Worm (Caenorhabditis elegans) whole organism, L1 larva: ENCODE results near the gene K05B2.4.

Experiments used
- C04F5.9 ChIP-seq: sonication (generic microtip); optimal IDR thresholded peaks from 2 replicates; lab custom pipeline; 2016; ENCODE audit warnings: missing genetic modification characterization, missing compliant biosample characterization
- C34B4.2 ChIP-seq: sonication (generic microtip); optimal IDR thresholded peaks from 2 replicates; lab custom pipeline; 2017; ENCODE audit warnings: mild to moderate bottlenecking, missing genetic modification characterization, missing compliant biosample characterization
- F16B12.6 ChIP-seq: fragments of 150-350 bp; optimal IDR thresholded peaks from 2 replicates; lab custom pipeline; 2014; ENCODE audit warnings: missing biosample characterization, missing genetic modification characterization
- Y116A8C.19 ChIP-seq: sonication (generic microtip); optimal IDR thresholded peaks from 2 replicates; lab custom pipeline; 2016; ENCODE audit warnings: missing compliant biosample characterization, missing genetic modification characterization, borderline replicate concordance
- aha-1 ChIP-seq: fragments of 150-350 bp; optimal IDR thresholded peaks from 2 replicates; lab custom pipeline; 2014; ENCODE audit warnings: missing biosample characterization, missing genetic modification characterization
- alr-1 ChIP-seq: fragments of 200-800 bp; sonication (Bioruptor generic); optimal IDR thresholded peaks from 2 replicates; lab custom pipeline; 2018; ENCODE audit warnings: borderline replicate concordance, mild to moderate bottlenecking, missing genetic modification characterization, missing compliant biosample characterization
- ama-1 ChIP-seq: fragments of 150-350 bp; optimal IDR thresholded peaks from 2 replicates; lab custom pipeline; 2014
- blmp-1 ChIP-seq: fragments of 150-350 bp; optimal IDR thresholded peaks from 2 replicates; lab custom pipeline; 2014; ENCODE audit warnings: missing biosample characterization, missing genetic modification characterization
- ceh-63 ChIP-seq: fragments of 200-800 bp; sonication (Bioruptor generic); optimal IDR thresholded peaks from 2 replicates; lab custom pipeline; 2018; ENCODE audit warnings: mild to moderate bottlenecking, missing genetic modification characterization, missing compliant biosample characterization
- ces-1 ChIP-seq: fragments of 150-350 bp; optimal IDR thresholded peaks from 2 replicates; lab custom pipeline; 2014; ENCODE audit warnings: missing biosample characterization, missing genetic modification reagents, missing genetic modification characterization
- efl-1 ChIP-seq, 4 experiments: fragments of 150-350 bp; optimal IDR thresholded peaks in 3 of 4; peaks in 1 of 4; 1 replicate in 1 of 4; 2 replicates in 3 of 4; lab custom pipeline; 2014; ENCODE audit warnings: missing biosample characterization in 2 of 4, missing genetic modification characterization in 2 of 4, missing genetic modification reagents in 2 of 4
- efl-3 ChIP-seq: fragments of 200-800 bp; sonication (Bioruptor generic); optimal IDR thresholded peaks from 2 replicates; lab custom pipeline; 2018; ENCODE audit warnings: mild to moderate bottlenecking, missing genetic modification characterization, missing compliant biosample characterization
- egl-27 ChIP-seq, 2 experiments: fragments of 150-350 bp in 1 of 2; sonication (generic microtip); optimal IDR thresholded peaks; 3 replicates each; lab custom pipeline; 2017 to 2018; ENCODE audit warnings: missing biosample characterization in 2 of 2, missing genetic modification characterization in 2 of 2, missing genetic modification reagents in 2 of 2
- elt-2 ChIP-seq: sonication (generic microtip); optimal IDR thresholded peaks from 2 replicates; lab custom pipeline; 2016; ENCODE audit warnings: missing genetic modification characterization, mild to moderate bottlenecking, inconsistent platforms, missing compliant biosample characterization, missing genetic modification reagents
- ets-5 ChIP-seq: fragments of 200-800 bp; sonication (Bioruptor generic); IDR thresholded peaks from 2 replicates; pipeline ENCODE4 v1.3.6; 2022; ENCODE audit warnings: missing genetic modification characterization, missing compliant biosample characterization
- fkh-4 ChIP-seq: sonication (generic microtip); optimal IDR thresholded peaks from 2 replicates; lab custom pipeline; 2016; ENCODE audit warnings: missing compliant biosample characterization, missing genetic modification characterization, borderline replicate concordance
- fkh-8 ChIP-seq: sonication (generic microtip); optimal IDR thresholded peaks from 2 replicates; lab custom pipeline; 2016; ENCODE audit warnings: mild to moderate bottlenecking, missing genetic modification characterization, missing compliant biosample characterization
- fos-1 ChIP-seq: fragments of 150-350 bp; optimal IDR thresholded peaks from 2 replicates; lab custom pipeline; 2014; ENCODE audit warnings: missing biosample characterization, missing genetic modification characterization
- hlh-17 ChIP-seq: fragments of 200-800 bp; sonication (Bioruptor generic); optimal IDR thresholded peaks from 2 replicates; lab custom pipeline; 2018; ENCODE audit warnings: missing genetic modification characterization, mild to moderate bottlenecking, missing compliant biosample characterization, moderate library complexity, borderline replicate concordance
- hlh-4 ChIP-seq: sonication (generic microtip); optimal IDR thresholded peaks from 2 replicates; lab custom pipeline; 2016; ENCODE audit warnings: mild to moderate bottlenecking, missing genetic modification characterization, missing compliant biosample characterization
- hpl-2 ChIP-seq: fragments of 150-350 bp; optimal IDR thresholded peaks from 2 replicates; lab custom pipeline; 2014; ENCODE audit warnings: missing biosample characterization, missing genetic modification reagents, missing genetic modification characterization
- irx-1 ChIP-seq: sonication (generic microtip); optimal IDR thresholded peaks from 2 replicates; lab custom pipeline; 2016; ENCODE audit warnings: missing genetic modification characterization, missing compliant biosample characterization
- isw-1 ChIP-seq: fragments of 200-800 bp; sonication (Bioruptor generic); IDR thresholded peaks from 2 replicates; pipeline ENCODE4 v1.3.6; 2022; ENCODE audit warnings: missing genetic modification characterization, missing compliant biosample characterization
- jun-1 ChIP-seq: fragments of 150-350 bp; optimal IDR thresholded peaks from 2 replicates; lab custom pipeline; 2014; ENCODE audit warnings: missing biosample characterization, missing genetic modification reagents, missing genetic modification characterization
- lin-15B ChIP-seq: fragments of 150-350 bp; sonication (generic microtip); optimal IDR thresholded peaks from 3 replicates; lab custom pipeline; 2014; ENCODE audit warnings: missing biosample characterization, missing genetic modification characterization
- lir-3 ChIP-seq: sonication (generic microtip); optimal IDR thresholded peaks from 2 replicates; lab custom pipeline; 2016; ENCODE audit warnings: mild to moderate bottlenecking, missing genetic modification characterization, moderate library complexity, missing compliant biosample characterization; ENCODE audit not compliant: poor library complexity
- lsy-2 ChIP-seq, 2 experiments: fragments of 150-350 bp; optimal IDR thresholded peaks; 2 replicates each; lab custom pipeline; 2014; ENCODE audit warnings: missing biosample characterization in 2 of 2, missing genetic modification characterization in 2 of 2
- mab-9 ChIP-seq: fragments of 200-800 bp; sonication (Bioruptor generic); IDR thresholded peaks from 2 replicates; pipeline ENCODE4 v1.3.6; 2022; ENCODE audit warnings: missing genetic modification reagents, missing genetic modification characterization, missing compliant biosample characterization
- mef-2 ChIP-seq: fragments of 150-350 bp; optimal IDR thresholded peaks from 2 replicates; lab custom pipeline; 2014; ENCODE audit warnings: missing biosample characterization, missing genetic modification characterization
- nhr-12 ChIP-seq: sonication (generic microtip); optimal IDR thresholded peaks from 2 replicates; lab custom pipeline; 2017; ENCODE audit warnings: missing biosample characterization, missing genetic modification characterization
- nhr-19 ChIP-seq: fragments of 200-800 bp; sonication (Bioruptor generic); conservative IDR thresholded peaks from 2 replicates; pipeline ENCODE4 v1.3.6; 2022; ENCODE audit warnings: missing genetic modification characterization, missing compliant biosample characterization
- nhr-237 ChIP-seq: fragments of 150-350 bp; optimal IDR thresholded peaks from 2 replicates; lab custom pipeline; 2014; ENCODE audit warnings: missing biosample characterization, missing genetic modification characterization
- nhr-28 ChIP-seq: fragments of 150-350 bp; optimal IDR thresholded peaks from 2 replicates; lab custom pipeline; 2014; ENCODE audit warnings: missing biosample characterization, missing genetic modification characterization
- nhr-71 ChIP-seq: sonication (generic microtip); optimal IDR thresholded peaks from 2 replicates; lab custom pipeline; 2016; ENCODE audit warnings: mild to moderate bottlenecking, missing genetic modification characterization, moderate library complexity, missing compliant biosample characterization
- nhr-85 ChIP-seq: sonication (generic microtip); peaks from one replicate; lab custom pipeline; 2016; ENCODE audit warnings: missing genetic modification characterization, inconsistent platforms, missing compliant biosample characterization
- pqm-1 ChIP-seq: sonication (generic microtip); optimal IDR thresholded peaks from 3 replicates; lab custom pipeline; 2017; ENCODE audit warnings: missing biosample characterization, missing genetic modification characterization
- skn-1 ChIP-seq: fragments of 150-350 bp; optimal IDR thresholded peaks from 2 replicates; lab custom pipeline; 2014; ENCODE audit warnings: missing biosample characterization, missing genetic modification characterization
- snu-23 ChIP-seq: sonication (generic microtip); optimal IDR thresholded peaks from 2 replicates; lab custom pipeline; 2016; ENCODE audit warnings: missing genetic modification characterization, missing compliant biosample characterization
- sox-4 ChIP-seq: sonication (generic microtip); optimal IDR thresholded peaks from 2 replicates; lab custom pipeline; 2016; ENCODE audit warnings: missing genetic modification characterization, missing compliant biosample characterization
- sup-37 ChIP-seq: fragments of 200-800 bp; sonication (Bioruptor generic); optimal IDR thresholded peaks from 2 replicates; lab custom pipeline; 2018; ENCODE audit warnings: mild to moderate bottlenecking, missing genetic modification characterization, missing compliant biosample characterization
- swsn-7 ChIP-seq: sonication (generic microtip); optimal IDR thresholded peaks from 2 replicates; lab custom pipeline; 2016; ENCODE audit warnings: missing genetic modification characterization, missing compliant biosample characterization
- tbx-2 ChIP-seq: sonication (generic microtip); optimal IDR thresholded peaks from 2 replicates; lab custom pipeline; 2016; ENCODE audit warnings: missing genetic modification characterization, missing compliant biosample characterization
- tlp-1 ChIP-seq: fragments of 150-350 bp; optimal IDR thresholded peaks from 2 replicates; lab custom pipeline; 2014; ENCODE audit warnings: missing biosample characterization, missing genetic modification characterization
- unc-86 ChIP-seq: sonication (generic microtip); optimal IDR thresholded peaks from 2 replicates; lab custom pipeline; 2016; ENCODE audit warnings: missing genetic modification characterization, missing compliant biosample characterization
- unc-98 ChIP-seq: fragments of 200-800 bp; sonication (Bioruptor generic); IDR thresholded peaks from 2 replicates; pipeline ENCODE4 v1.3.6; 2022; ENCODE audit warnings: missing genetic modification characterization, missing compliant biosample characterization
- xbp-1 ChIP-seq: sonication (generic microtip); optimal IDR thresholded peaks from 2 replicates; lab custom pipeline; 2016; ENCODE audit warnings: missing genetic modification characterization, missing compliant biosample characterization
- zag-1 ChIP-seq: fragments of 150-350 bp; optimal IDR thresholded peaks from 2 replicates; lab custom pipeline; 2014; ENCODE audit warnings: missing biosample characterization, missing genetic modification characterization
- zip-4 ChIP-seq: fragments of 200-800 bp; sonication (Bioruptor generic); optimal IDR thresholded peaks from 2 replicates; lab custom pipeline; 2018; ENCODE audit warnings: mild to moderate bottlenecking, missing genetic modification characterization, moderate library complexity, missing compliant biosample characterization
- ztf-4 ChIP-seq: fragments of 150-350 bp; optimal IDR thresholded peaks from 2 replicates; lab custom pipeline; 2014; ENCODE audit warnings: missing biosample characterization, missing genetic modification characterization

The K05B2.4 gene

DNA sequence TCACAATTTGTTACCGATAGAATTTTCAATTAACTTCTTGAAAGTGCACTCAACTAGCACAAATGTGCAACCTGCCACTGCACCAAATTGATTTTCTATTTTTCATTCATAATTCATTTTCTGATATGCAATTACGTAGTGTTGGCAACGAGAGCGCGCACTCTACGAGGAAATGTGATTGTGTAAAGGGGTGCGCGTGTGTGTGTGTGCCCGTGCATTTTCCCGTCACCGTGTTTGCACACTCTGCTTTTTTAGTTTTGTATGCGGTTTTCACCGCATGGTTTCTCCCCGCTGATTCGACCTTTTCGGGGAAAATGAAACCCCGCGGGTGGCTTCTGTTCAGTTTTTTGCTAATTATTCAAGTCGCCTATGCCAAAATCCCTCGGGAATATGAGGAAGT lies 30.6 kb downstream of the K05B2.4 start, which contains the start of gene T07F12.2 (continued):
- no peak for TF ChIP-seq tlp-1 (tag; lab: Kevin White, UChicago)
- no peak for TF ChIP-seq hlh-17
- no peak for TF ChIP-seq zag-1 (tag; lab: Kevin White, UChicago)
- TF ChIP-seq nhr-28, result no peak
- no peak for TF ChIP-seq nhr-85 (tag; lab: Kevin White, UChicago)
- no peak for TF ChIP-seq fos-1 (tag; lab: Kevin White, UChicago)
- TF ChIP-seq F16B12.6 (tag; lab: Kevin White, UChicago), result peak; percentile 86
- TF ChIP-seq nhr-237 (tag; lab: Kevin White, UChicago), result no peak
- no peak for TF ChIP-seq hpl-2 (GFP tag; lab: Kevin White, UChicago)
- peak; percentile 67 for TF ChIP-seq snu-23
- no peak for TF ChIP-seq egl-27 (tag; optimal IDR thresholded peaks at IDR 0.05; lab: Kevin White, UChicago)
- no peak for TF ChIP-seq hlh-4 (tag; lab: Kevin White, UChicago)
- no peak for TF ChIP-seq alr-1 (tag; lab: Kevin White, UChicago)
- no peak for TF ChIP-seq Y116A8C.19
- TF ChIP-seq ets-5 (GFP tag; lab: Robert Waterston, UW), result no peak
- no peak for TF ChIP-seq skn-1 (tag; lab: Kevin White, UChicago)
- TF ChIP-seq aha-1 (tag; lab: Kevin White, UChicago), result no peak
- no peak for TF ChIP-seq efl-3 (GFP tag; lab: Kevin White, UChicago)
- TF ChIP-seq swsn-7 (tag; lab: Kevin White, UChicago), result peak; percentile 51
- no peak for TF ChIP-seq unc-98 (GFP tag; lab: Robert Waterston, UW)
- TF ChIP-seq zip-4 (GFP tag; lab: Kevin White, UChicago), result no peak
- TF ChIP-seq efl-1 (optimal IDR thresholded peaks at IDR 0.05; lab: Kevin White, UChicago), result peak in 1 of 2 experiments; percentile 12
- TF ChIP-seq efl-1 (GFP tag; optimal IDR thresholded peaks at IDR 0.05 in 1 of 2; lab: Kevin White, UChicago), result peak in 1 of 2 experiments; percentile 68
- TF ChIP-seq fkh-4, result no peak
- TF ChIP-seq lir-3 (tag; lab: Kevin White, UChicago), result no peak
- no peak for TF ChIP-seq sup-37 (GFP tag; lab: Kevin White, UChicago)
- no peak for TF ChIP-seq nhr-71 (tag; lab: Kevin White, UChicago)
- peak; percentile 43 for TF ChIP-seq xbp-1 (tag; lab: Kevin White, UChicago)
- no peak for TF ChIP-seq ceh-63
- no peak for TF ChIP-seq fkh-8 (tag; lab: Kevin White, UChicago)
- TF ChIP-seq jun-1, result no peak
- TF ChIP-seq sox-4 (tag; lab: Kevin White, UChicago), result no peak
- no peak for TF ChIP-seq ces-1 (GFP tag; lab: Kevin White, UChicago)
- TF ChIP-seq mef-2 (tag; lab: Kevin White, UChicago), result no peak
- no peak for TF ChIP-seq lin-15B
- TF ChIP-seq unc-86 (tag; lab: Kevin White, UChicago), result no peak
- peak; percentile 21 for TF ChIP-seq elt-2 (tag; lab: Kevin White, UChicago)
- TF ChIP-seq nhr-19, result no peak; the same call in 1 of the 2 replicates
- peak in 1 of 2 experiments; percentile 15 for TF ChIP-seq lsy-2 (tag; optimal IDR thresholded peaks at IDR 0.05; lab: Kevin White, UChicago)
- no peak for TF ChIP-seq isw-1 (GFP tag; lab: Robert Waterston, UW)
- TF ChIP-seq irx-1 (tag; lab: Kevin White, UChicago), result no peak
- no peak for TF ChIP-seq nhr-12 (tag; lab: Kevin White, UChicago)
- TF ChIP-seq ama-1 (lab: Kevin White, UChicago), result no peak
- no peak for TF ChIP-seq ztf-4
- peak; percentile 41 for TF ChIP-seq tbx-2 (tag; lab: Kevin White, UChicago)
- TF ChIP-seq pqm-1 (tag; lab: Kevin White, UChicago), result no peak
- TF ChIP-seq blmp-1 (tag; lab: Kevin White, UChicago), result peak; percentile 51
- no peak for TF ChIP-seq mab-9 (GFP tag; lab: Robert Waterston, UW)
- TF ChIP-seq C04F5.9 (tag; lab: Kevin White, UChicago), result no peak
- TF ChIP-seq C34B4.2 (tag; lab: Kevin White, UChicago), result no peak
